Fruit fly (Drosophila melanogaster) whole organism, embryonic: ENCODE results near the gene tplus3b.

Experiments
- Atf-2 ChIP-seq: fragments of 200-800 bp; sonication (Bioruptor generic); optimal IDR thresholded peaks from 2 replicates; lab custom pipeline; 2016; ENCODE audit warnings: missing biosample characterization, missing genetic modification characterization
- BEAF-32 ChIP-seq: fragments of 200-800 bp; sonication (Bioruptor generic); optimal IDR thresholded peaks from 3 replicates; lab custom pipeline; 2017; ENCODE audit warnings: missing biosample characterization, missing genetic modification characterization, mild to moderate bottlenecking, moderate library complexity, missing genetic modification reagents
- CG1024 ChIP-seq: fragments of 200-800 bp; sonication (Bioruptor generic); IDR thresholded peaks from 2 replicates; pipeline ENCODE4 v1.3.6; 2022; ENCODE audit warnings: missing biosample characterization, missing genetic modification characterization
- CG10959 ChIP-seq: fragments of 200-800 bp; sonication (Bioruptor generic); IDR thresholded peaks from 2 replicates; pipeline ENCODE4 v1.3.6; 2022; ENCODE audit warnings: missing biosample characterization, missing genetic modification characterization
- CG12236 ChIP-seq: fragments of 200-800 bp; sonication (Bioruptor generic); optimal IDR thresholded peaks from 2 replicates; lab custom pipeline; 2016; ENCODE audit warnings: missing biosample characterization, missing genetic modification characterization
- CG17802 ChIP-seq: fragments of 200-800 bp; sonication (Bioruptor generic); optimal IDR thresholded peaks from 2 replicates; lab custom pipeline; 2018; ENCODE audit warnings: missing biosample characterization, mild to moderate bottlenecking, missing genetic modification characterization, moderate library complexity
- CG2116 ChIP-seq: fragments of 200-800 bp; sonication (Bioruptor generic); optimal IDR thresholded peaks from 3 replicates; lab custom pipeline; 2018; ENCODE audit warnings: missing biosample characterization, mild to moderate bottlenecking, missing genetic modification characterization
- CG2129 ChIP-seq: fragments of 200-800 bp; sonication (Bioruptor generic); IDR thresholded peaks from 2 replicates; pipeline ENCODE4 v1.3.6; 2022; ENCODE audit warnings: missing biosample characterization, missing genetic modification characterization; ENCODE audit not compliant: partially characterized antibody
- CG2712 ChIP-seq: fragments of 200-800 bp; optimal IDR thresholded peaks from 3 replicates; lab custom pipeline; 2019; ENCODE audit warnings: missing biosample characterization, mild to moderate bottlenecking, missing genetic modification characterization, moderate library complexity
- CG30431 ChIP-seq: fragments of 200-800 bp; sonication (Bioruptor generic); optimal IDR thresholded peaks from 2 replicates; lab custom pipeline; 2017; ENCODE audit warnings: missing biosample characterization, missing genetic modification characterization
- CG33213 ChIP-seq: fragments of 200-800 bp; sonication (Bioruptor generic); optimal IDR thresholded peaks from 3 replicates; lab custom pipeline; 2016; ENCODE audit warnings: missing biosample characterization, missing genetic modification characterization
- CG6175 ChIP-seq: fragments of 200-800 bp; sonication (Bioruptor generic); IDR thresholded peaks from 3 replicates; pipeline ENCODE4 v1.3.6; 2022; ENCODE audit warnings: missing biosample characterization, missing genetic modification characterization
- CG7357 ChIP-seq: fragments of 200-800 bp; sonication (Bioruptor generic); IDR thresholded peaks from 3 replicates; pipeline ENCODE4 v1.3.6; 2022; ENCODE audit warnings: missing biosample characterization, missing genetic modification characterization
- CG7556 ChIP-seq: fragments of 200-800 bp; sonication (Bioruptor generic); optimal IDR thresholded peaks from 2 replicates; lab custom pipeline; 2017; ENCODE audit warnings: missing biosample characterization, mild to moderate bottlenecking, missing genetic modification characterization
- CG8290 ChIP-seq, 3 experiments: fragments of 200-800 bp; sonication (Bioruptor generic); optimal IDR thresholded peaks; 2 replicates each; lab custom pipeline; 2016 to 2019; ENCODE audit warnings: missing biosample characterization in 3 of 3, missing genetic modification characterization in 3 of 3, mild to moderate bottlenecking in 2 of 3, moderate library complexity in 1 of 3
- CG8944 ChIP-seq: fragments of 200-800 bp; sonication (Bioruptor generic); optimal IDR thresholded peaks from 3 replicates; lab custom pipeline; 2016; ENCODE audit warnings: missing biosample characterization, missing genetic modification characterization
- CG9437 ChIP-seq: fragments of 200-800 bp; sonication (Bioruptor generic); optimal IDR thresholded peaks from 2 replicates; lab custom pipeline; 2018; ENCODE audit warnings: missing biosample characterization, mild to moderate bottlenecking, missing genetic modification characterization
- CTCF ChIP-seq: fragments of 200-800 bp; sonication (Bioruptor generic); optimal IDR thresholded peaks from 2 replicates; lab custom pipeline; 2017; ENCODE audit warnings: missing biosample characterization, mild to moderate bottlenecking, missing genetic modification characterization, moderate library complexity
- Dfd ChIP-seq, 2 experiments: fragments of >200 bp; optimal IDR thresholded peaks; 2 replicates each; lab custom pipeline; 2017; ENCODE audit warnings: missing biosample characterization in 2 of 2, missing genetic modification characterization in 2 of 2
- Dip2 ChIP-seq: fragments of 200-800 bp; sonication (Bioruptor generic); IDR thresholded peaks from 2 replicates; pipeline ENCODE4 v1.3.6; 2022; ENCODE audit warnings: missing biosample characterization, missing genetic modification characterization
- Ets97D ChIP-seq: fragments of 200-800 bp; sonication (Bioruptor generic); optimal IDR thresholded peaks from 3 replicates; lab custom pipeline; 2016; ENCODE audit warnings: missing biosample characterization, missing genetic modification characterization
- HLH54F ChIP-seq: fragments of 200-800 bp; sonication (Bioruptor generic); optimal IDR thresholded peaks from 3 replicates; lab custom pipeline; 2016; ENCODE audit warnings: missing biosample characterization, missing genetic modification characterization
- Hr51 ChIP-seq, 2 experiments: fragments of 200-800 bp; sonication (Bioruptor generic); optimal IDR thresholded peaks; 2 replicates in 1 of 2; 3 replicates in 1 of 2; lab custom pipeline; 2016 to 2018; ENCODE audit warnings: missing biosample characterization in 2 of 2, missing genetic modification characterization in 2 of 2, mild to moderate bottlenecking in 1 of 2, moderate library complexity in 1 of 2
- Lhr ChIP-seq: fragments of 200-800 bp; sonication (Bioruptor generic); optimal IDR thresholded peaks from 3 replicates; lab custom pipeline; 2017; ENCODE audit warnings: mild to moderate bottlenecking, missing biosample characterization, missing genetic modification reagents, missing genetic modification characterization
- Lim3 ChIP-seq: fragments of 200-800 bp; sonication (Bioruptor generic); IDR thresholded peaks from 2 replicates; pipeline ENCODE4 v1.3.6; 2022; ENCODE audit warnings: missing biosample characterization, missing genetic modification characterization
- NC2β ChIP-seq: fragments of 200-800 bp; sonication (Bioruptor generic); optimal IDR thresholded peaks from 2 replicates; lab custom pipeline; 2016; ENCODE audit warnings: missing biosample characterization, missing genetic modification characterization
- NFAT ChIP-seq: fragments of 200-800 bp; sonication (Bioruptor generic); IDR thresholded peaks from 2 replicates; pipeline ENCODE4 v1.3.6; 2022; ENCODE audit warnings: missing biosample characterization, missing genetic modification characterization
- Neu2 ChIP-seq: fragments of 200-800 bp; sonication (Bioruptor generic); optimal IDR thresholded peaks from 3 replicates; lab custom pipeline; 2016; ENCODE audit warnings: missing biosample characterization, missing genetic modification characterization, borderline replicate concordance
- Nf-YB ChIP-seq: fragments of 200-800 bp; sonication (Bioruptor generic); optimal IDR thresholded peaks from 3 replicates; lab custom pipeline; 2019; ENCODE audit warnings: missing biosample characterization, mild to moderate bottlenecking, missing genetic modification characterization, moderate library complexity
- Oaz ChIP-seq: fragments of 200-800 bp; sonication (Bioruptor generic); IDR thresholded peaks from 2 replicates; pipeline ENCODE4 v1.3.6; 2022; ENCODE audit warnings: missing biosample characterization, missing genetic modification characterization
- Oli ChIP-seq: fragments of 200-800 bp; sonication (Bioruptor generic); optimal IDR thresholded peaks from 2 replicates; lab custom pipeline; 2018; ENCODE audit warnings: missing biosample characterization, mild to moderate bottlenecking, missing genetic modification characterization, moderate library complexity
- Ptx1 ChIP-seq: fragments of 200-800 bp; sonication (Bioruptor generic); IDR thresholded peaks from 2 replicates; pipeline ENCODE4 v1.3.6; 2022; ENCODE audit warnings: missing biosample characterization, missing genetic modification characterization
- Side ChIP-seq: fragments of 200-800 bp; sonication (Bioruptor generic); optimal IDR thresholded peaks from 2 replicates; lab custom pipeline; 2016; ENCODE audit warnings: missing biosample characterization, missing genetic modification characterization
- Sry-β ChIP-seq: fragments of 200-800 bp; sonication (Bioruptor generic); optimal IDR thresholded peaks from 2 replicates; lab custom pipeline; 2018; ENCODE audit warnings: missing biosample characterization, mild to moderate bottlenecking, missing genetic modification characterization, moderate library complexity
- Usf ChIP-seq: fragments of 200-800 bp; sonication (Bioruptor generic); optimal IDR thresholded peaks from 2 replicates; lab custom pipeline; 2017; ENCODE audit warnings: missing genotype, missing biosample characterization, missing genetic modification characterization
- ab ChIP-seq: fragments of 200-800 bp; sonication (Bioruptor generic); optimal IDR thresholded peaks from 2 replicates; lab custom pipeline; 2016; ENCODE audit warnings: missing biosample characterization, missing genetic modification characterization
- al ChIP-seq: fragments of 200-800 bp; sonication (Bioruptor generic); IDR thresholded peaks from 2 replicates; pipeline ENCODE4 v1.3.6; 2022; ENCODE audit warnings: missing biosample characterization, missing genetic modification characterization
- bowl ChIP-seq: fragments of 200-800 bp; sonication (Bioruptor generic); IDR thresholded peaks from 2 replicates; pipeline ENCODE4 v1.3.6; 2022; ENCODE audit warnings: missing biosample characterization, missing genetic modification characterization
- cg ChIP-seq: fragments of 200-800 bp; sonication (Bioruptor generic); optimal IDR thresholded peaks from 3 replicates; lab custom pipeline; 2019; ENCODE audit warnings: missing biosample characterization, mild to moderate bottlenecking, missing genetic modification characterization, moderate library complexity
- dmrt99B ChIP-seq: fragments of 200-800 bp; sonication (Bioruptor generic); optimal IDR thresholded peaks from 2 replicates; lab custom pipeline; 2018; ENCODE audit warnings: missing biosample characterization, mild to moderate bottlenecking, missing genetic modification characterization, moderate library complexity
- en ChIP-seq: fragments of 200-800 bp; sonication (Bioruptor generic); optimal IDR thresholded peaks from 2 replicates; lab custom pipeline; 2016; ENCODE audit warnings: missing biosample characterization, missing genetic modification characterization
- gcm ChIP-seq: fragments of 200-800 bp; sonication (Bioruptor generic); optimal IDR thresholded peaks from 2 replicates; lab custom pipeline; 2019; ENCODE audit warnings: missing biosample characterization, mild to moderate bottlenecking, missing genetic modification characterization, moderate library complexity
- hbn ChIP-seq: fragments of 200-800 bp; sonication (Bioruptor generic); IDR thresholded peaks from 2 replicates; pipeline ENCODE4 v1.3.6; 2022; ENCODE audit warnings: missing biosample characterization, missing genetic modification characterization; ENCODE audit not compliant: partially characterized antibody
- pho ChIP-seq: fragments of 200-800 bp; sonication (Bioruptor generic); optimal IDR thresholded peaks from 2 replicates; lab custom pipeline; 2016; ENCODE audit warnings: missing biosample characterization, missing genetic modification characterization
- repo ChIP-seq: fragments of 200-800 bp; sonication (Bioruptor generic); optimal IDR thresholded peaks from 2 replicates; lab custom pipeline; 2016; ENCODE audit warnings: missing biosample characterization, missing genetic modification characterization
- run ChIP-seq: fragments of 200-800 bp; sonication (Bioruptor generic); optimal IDR thresholded peaks from 3 replicates; lab custom pipeline; 2018; ENCODE audit warnings: missing biosample characterization, mild to moderate bottlenecking, missing genetic modification characterization
- slbo ChIP-seq: fragments of 200-800 bp; sonication (Bioruptor generic); IDR thresholded peaks from 2 replicates; pipeline ENCODE4 v1.3.6; 2022; ENCODE audit warnings: missing biosample characterization, missing genetic modification characterization
- toy ChIP-seq: fragments of 200-800 bp; sonication (Bioruptor generic); IDR thresholded peaks from 2 replicates; pipeline ENCODE4 v1.3.6; 2022; ENCODE audit warnings: missing biosample characterization, missing genetic modification characterization
- unc-4 ChIP-seq: fragments of 200-800 bp; sonication (Bioruptor generic); IDR thresholded peaks from 2 replicates; pipeline ENCODE4 v1.3.6; 2022; ENCODE audit warnings: missing biosample characterization, missing genetic modification characterization; ENCODE audit not compliant: partially characterized antibody
- vnd ChIP-seq: fragments of 200-800 bp; sonication (Bioruptor generic); IDR thresholded peaks from 3 replicates; pipeline ENCODE4 v1.3.6; 2022; ENCODE audit warnings: missing biosample characterization, missing genetic modification characterization; ENCODE audit not compliant: partially characterized antibody
- vvl ChIP-seq: fragments of 200-800 bp; sonication (Bioruptor generic); IDR thresholded peaks from 2 replicates; pipeline ENCODE4 v1.3.6; 2022; ENCODE audit warnings: missing biosample characterization, missing genetic modification characterization

Gene tplus3b

dm6 chr2L:22120871-22121388, 16.7 kb upstream of the tplus3b start, which contains the start of gene CG3651 (continued):
- peak; percentile 54; the same call in 1 of the 3 replicates for TF ChIP-seq CG7357 (GFP tag; lab: Robert Waterston, UW)
- TF ChIP-seq Oli (tag; lab: Kevin White, UChicago): no peak
- TF ChIP-seq Usf (GFP tag; lab: Kevin White, UChicago): no peak
- no peak for TF ChIP-seq CG8944
- TF ChIP-seq Side (GFP tag; lab: Kevin White, UChicago): no peak
- no peak for TF ChIP-seq CTCF (GFP tag; lab: Kevin White, UChicago)
- TF ChIP-seq repo (GFP tag; lab: Kevin White, UChicago): peak; percentile 6
- peak; percentile 30; the same call in 1 of the 2 replicates for TF ChIP-seq unc-4 (GFP tag; lab: Robert Waterston, UW)
- peak; percentile 36 for TF ChIP-seq hbn (GFP tag; lab: Robert Waterston, UW)
- TF ChIP-seq vnd (GFP tag; lab: Robert Waterston, UW): no peak
- no peak for TF ChIP-seq NC2β (GFP tag; lab: Kevin White, UChicago)
- TF ChIP-seq CG2116: peak; percentile 92
- peak; percentile 18 for TF ChIP-seq CG33213 (GFP tag; lab: Kevin White, UChicago)
- peak; percentile 69 for TF ChIP-seq CG17802 (tag; lab: Kevin White, UChicago)
- TF ChIP-seq toy (GFP tag; lab: Robert Waterston, UW): no peak
- TF ChIP-seq BEAF-32 (GFP tag; lab: Kevin White, UChicago): peak; percentile 63
- TF ChIP-seq vvl (GFP tag; lab: Robert Waterston, UW): no peak
- TF ChIP-seq CG6175: no peak
- TF ChIP-seq Ptx1 (GFP tag; lab: Robert Waterston, UW): no peak
- TF ChIP-seq CG8290 (GFP tag; optimal IDR thresholded peaks at IDR 0.05; lab: Kevin White, UChicago): peak; percentile 64
- peak; percentile 33 to 34 for TF ChIP-seq CG8290 (tag; optimal IDR thresholded peaks at IDR 0.05; lab: Kevin White, UChicago)
- TF ChIP-seq en (GFP tag; lab: Kevin White, UChicago): no peak
- no peak for TF ChIP-seq Atf-2 (GFP tag; lab: Kevin White, UChicago)
- no peak for TF ChIP-seq ab (GFP tag; lab: Kevin White, UChicago)
- TF ChIP-seq Hr51 (GFP tag; optimal IDR thresholded peaks at IDR 0.05; lab: Kevin White, UChicago): no peak
- TF ChIP-seq run (tag; lab: Kevin White, UChicago): no peak
- TF ChIP-seq dmrt99B (tag; lab: Kevin White, UChicago): no peak
- no peak for TF ChIP-seq CG30431 (GFP tag; lab: Kevin White, UChicago)
- TF ChIP-seq Lhr (GFP tag; lab: Kevin White, UChicago): peak; percentile 57
- no peak for TF ChIP-seq CG12236 (GFP tag; lab: Kevin White, UChicago)
- TF ChIP-seq CG9437 (GFP tag; lab: Kevin White, UChicago): no peak
- TF ChIP-seq CG7556 (GFP tag; lab: Kevin White, UChicago): no peak
- no peak for TF ChIP-seq NFAT
- TF ChIP-seq gcm (GFP tag; lab: Kevin White, UChicago): no peak
- TF ChIP-seq Dip2: no peak
- no peak for TF ChIP-seq pho (GFP tag; lab: Kevin White, UChicago)
- TF ChIP-seq cg (GFP tag; lab: Kevin White, UChicago): no peak
- no peak for TF ChIP-seq Dfd (GFP tag; optimal IDR thresholded peaks at IDR 0.05; lab: Kevin White, UChicago)
- no peak for TF ChIP-seq Sry-β
- TF ChIP-seq Ets97D (GFP tag; lab: Kevin White, UChicago): peak; percentile 32
- 0 out of 2 replicates have a peak, but pooled peaks have one; percentile 14 for TF ChIP-seq CG2129 (GFP tag; lab: Robert Waterston, UW)
- TF ChIP-seq Nf-YB (GFP tag; lab: Kevin White, UChicago): no peak
- no peak for TF ChIP-seq bowl
- TF ChIP-seq HLH54F (GFP tag; lab: Kevin White, UChicago): no peak
- TF ChIP-seq Neu2 (GFP tag; lab: Kevin White, UChicago): peak; percentile 17
- no peak for TF ChIP-seq al (GFP tag; lab: Robert Waterston, UW)
- peak; percentile 86 for TF ChIP-seq CG1024
- no peak for TF ChIP-seq Oaz (GFP tag; lab: Robert Waterston, UW)
- no peak for TF ChIP-seq CG10959
- TF ChIP-seq slbo (GFP tag; lab: Robert Waterston, UW): no peak
- no peak for TF ChIP-seq CG2712 (tag; lab: Kevin White, UChicago)
- TF ChIP-seq Lim3: no peak
